Worm (Caenorhabditis elegans) whole organism, early embryonic: ENCODE measurements around the gene uev-2.

Experiments used
- F13C5.2 ChIP-seq: sonication (generic microtip); optimal IDR thresholded peaks from 2 replicates; lab custom pipeline; 2017; ENCODE audit warnings: mild to moderate bottlenecking, missing genetic modification characterization, inconsistent platforms, missing compliant biosample characterization
- aly-1 ChIP-seq: sonication (generic microtip); optimal IDR thresholded peaks from 2 replicates; lab custom pipeline; 2016; ENCODE audit warnings: missing genetic modification characterization, missing compliant biosample characterization
- ama-1 ChIP-seq: fragments of 150-350 bp; optimal IDR thresholded peaks from 2 replicates; lab custom pipeline; 2014
- ceh-13 ChIP-seq: fragments of 200-800 bp; sonication (Bioruptor generic); optimal IDR thresholded peaks from 2 replicates; lab custom pipeline; 2018; ENCODE audit warnings: mild to moderate bottlenecking, missing genetic modification characterization, missing compliant biosample characterization
- ets-7 ChIP-seq: sonication (generic microtip); optimal IDR thresholded peaks from 2 replicates; lab custom pipeline; 2016; ENCODE audit warnings: missing genotype, missing genetic modification characterization, missing compliant biosample characterization
- flt-1 ChIP-seq: fragments of 200-800 bp; sonication (Bioruptor generic); IDR thresholded peaks from 2 replicates; pipeline ENCODE4 v1.3.6; 2022; ENCODE audit warnings: missing genetic modification characterization, missing compliant biosample characterization
- hmg-4 ChIP-seq: fragments of 200-800 bp; sonication (Bioruptor generic); optimal IDR thresholded peaks from 2 replicates; lab custom pipeline; 2018; ENCODE audit warnings: mild to moderate bottlenecking, missing genetic modification characterization, missing compliant biosample characterization
- sea-1 ChIP-seq: fragments of 200-800 bp; sonication (Bioruptor generic); conservative IDR thresholded peaks from 2 replicates; pipeline ENCODE4 v1.3.6; 2022; ENCODE audit warnings: missing genetic modification characterization, missing compliant biosample characterization
- tbx-11 ChIP-seq: fragments of 200-800 bp; sonication (Bioruptor generic); IDR thresholded peaks from 2 replicates; pipeline ENCODE4 v1.3.6; 2022; ENCODE audit warnings: missing genetic modification characterization, missing compliant biosample characterization

DNA sequence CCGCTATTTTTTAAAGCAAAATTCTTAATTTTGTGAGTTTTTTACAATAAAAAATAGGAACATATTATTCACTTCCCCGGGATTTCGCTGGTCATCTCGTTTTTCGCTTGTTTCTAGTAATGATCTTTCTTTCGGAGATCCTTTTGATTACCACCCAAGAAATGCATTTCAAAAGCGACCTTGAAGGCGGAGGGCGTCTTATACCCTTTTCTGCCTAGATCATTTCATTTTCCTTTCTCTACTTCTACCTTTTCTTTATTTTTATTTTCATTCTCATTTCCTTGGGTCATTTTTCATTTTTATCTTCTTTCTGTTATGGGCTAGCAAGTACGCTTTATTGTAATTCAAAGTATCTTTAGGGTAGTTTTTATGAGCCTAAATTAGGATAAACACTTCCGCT lies 37.3 kb downstream of the uev-2 start:
- TF ChIP-seq tbx-11 (GFP tag; lab: Robert Waterston, UW) (no peak), ama-1 (lab: Kevin White, UChicago) (no peak), ceh-13 (GFP tag; lab: Kevin White, UChicago) (no peak), aly-1 (no peak), hmg-4 (GFP tag; lab: Kevin White, UChicago) (no peak), ets-7 (no peak), sea-1 (GFP tag; lab: Robert Waterston, UW) (no peak), flt-1 (no peak), F13C5.2 (no peak)
